Fruit fly (Drosophila melanogaster) whole organism, adult: ENCODE results near the gene Neurochondrin.

Experiments used
- CG11617 ChIP-seq: fragments of 200-800 bp; sonication (Bioruptor generic); optimal IDR thresholded peaks from 2 replicates; lab custom pipeline; 2017; ENCODE audit warnings: mild to moderate bottlenecking, missing biosample characterization, missing genetic modification reagents, missing genetic modification characterization
- CG12768 ChIP-seq: fragments of 200-800 bp; sonication (Bioruptor generic); optimal IDR thresholded peaks from 2 replicates; lab custom pipeline; 2017; ENCODE audit warnings: missing biosample characterization, missing genetic modification characterization, mild to moderate bottlenecking, moderate library complexity, missing genetic modification reagents
- CG14711 ChIP-seq: fragments of 200-800 bp; sonication (Bioruptor generic); optimal IDR thresholded peaks from 2 replicates; lab custom pipeline; 2018; ENCODE audit warnings: missing biosample characterization, mild to moderate bottlenecking, missing genetic modification characterization, moderate library complexity
- CG1620 ChIP-seq: fragments of 200-800 bp; sonication (Bioruptor generic); optimal IDR thresholded peaks from 2 replicates; lab custom pipeline; 2016; ENCODE audit warnings: missing biosample characterization, missing genetic modification characterization
- CG33017 ChIP-seq: fragments of 200-800 bp; sonication (Bioruptor generic); optimal IDR thresholded peaks from 2 replicates; lab custom pipeline; 2018; ENCODE audit warnings: missing biosample characterization, mild to moderate bottlenecking, missing genetic modification characterization, moderate library complexity
- CG5204 ChIP-seq: fragments of 200-800 bp; sonication (Bioruptor generic); optimal IDR thresholded peaks from 2 replicates; lab custom pipeline; 2016; ENCODE audit warnings: missing biosample characterization, missing genetic modification characterization
- CG7045 ChIP-seq: fragments of 200-800 bp; sonication (Bioruptor generic); optimal IDR thresholded peaks from 2 replicates; lab custom pipeline; 2017; ENCODE audit warnings: missing biosample characterization, mild to moderate bottlenecking, missing genetic modification characterization
- CG7101 ChIP-seq: fragments of 200-800 bp; sonication (Bioruptor generic); optimal IDR thresholded peaks from 2 replicates; lab custom pipeline; 2018; ENCODE audit warnings: missing biosample characterization, mild to moderate bottlenecking, missing genetic modification characterization, moderate library complexity
- Clk ChIP-seq: fragments of 200-800 bp; sonication (Bioruptor generic); optimal IDR thresholded peaks from 2 replicates; lab custom pipeline; 2017; ENCODE audit warnings: missing biosample characterization, missing genetic modification characterization
- Crg-1 ChIP-seq: fragments of 200-800 bp; sonication (Bioruptor generic); optimal IDR thresholded peaks from 2 replicates; lab custom pipeline; 2016; ENCODE audit warnings: missing biosample characterization, missing genetic modification characterization
- Hr96 ChIP-seq: fragments of 200-800 bp; sonication (Bioruptor generic); optimal IDR thresholded peaks from 2 replicates; lab custom pipeline; 2016; ENCODE audit warnings: missing biosample characterization, missing genetic modification characterization
- bab1 ChIP-seq: fragments of 200-800 bp; sonication (Bioruptor generic); optimal IDR thresholded peaks from 3 replicates; lab custom pipeline; 2019; ENCODE audit warnings: missing biosample characterization, mild to moderate bottlenecking, missing genetic modification characterization, moderate library complexity
- cic ChIP-seq: fragments of 200-800 bp; sonication (Bioruptor generic); optimal IDR thresholded peaks from 2 replicates; lab custom pipeline; 2017; ENCODE audit warnings: missing biosample characterization, mild to moderate bottlenecking, missing genetic modification characterization, moderate library complexity
- cnc ChIP-seq, 2 experiments: fragments of >200 bp; optimal IDR thresholded peaks; 2 replicates each; lab custom pipeline; 2017
- kay ChIP-seq: fragments of 200-800 bp; sonication (Bioruptor generic); peaks from one replicate; lab custom pipeline; 2016; ENCODE audit warnings: missing biosample characterization, missing genetic modification characterization, borderline replicate concordance
- ovo ChIP-seq: fragments of 200-800 bp; sonication (Bioruptor generic); optimal IDR thresholded peaks from 2 replicates; lab custom pipeline; 2016; ENCODE audit warnings: missing biosample characterization, missing genetic modification characterization
- pad ChIP-seq: fragments of 200-800 bp; sonication (Bioruptor generic); optimal IDR thresholded peaks from 3 replicates; lab custom pipeline; 2017; ENCODE audit warnings: missing biosample characterization, missing genetic modification characterization, mild to moderate bottlenecking, moderate library complexity, missing genetic modification reagents
- toe ChIP-seq: fragments of 200-800 bp; sonication (Bioruptor generic); optimal IDR thresholded peaks from 2 replicates; lab custom pipeline; 2016; ENCODE audit warnings: missing biosample characterization, missing genetic modification characterization

Neurochondrin gene

DNA sequence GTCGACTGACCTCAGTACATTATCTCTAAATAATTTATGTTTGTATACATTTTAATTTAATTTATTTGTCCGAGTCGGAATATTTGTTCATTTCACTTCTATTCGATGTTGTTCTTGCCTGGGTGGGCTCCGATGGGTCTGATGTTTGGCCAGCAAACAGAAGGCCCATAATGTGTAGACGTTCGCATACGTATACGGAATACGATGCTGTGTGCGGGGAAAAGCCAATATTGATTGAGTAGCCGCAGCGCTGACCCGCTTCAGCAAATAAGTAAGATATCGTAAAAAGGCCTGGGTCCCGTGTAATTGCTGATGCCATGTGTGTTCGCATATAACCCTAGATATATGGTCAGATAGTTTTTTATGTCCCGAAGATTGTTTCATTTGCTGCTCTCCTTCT, 36.2 kb downstream of the Neurochondrin start:
- TF ChIP-seq CG7101 (tag; lab: Kevin White, UChicago) (no peak), Hr96 (GFP tag; lab: Kevin White, UChicago) (no peak), CG33017 (tag; lab: Kevin White, UChicago) (no peak), toe (GFP tag; lab: Kevin White, UChicago) (no peak), Crg-1 (GFP tag; lab: Kevin White, UChicago) (no peak), cic (GFP tag; lab: Kevin White, UChicago) (no peak), CG7045 (GFP tag; lab: Kevin White, UChicago) (no peak), cnc (optimal IDR thresholded peaks at IDR 0.05; lab: Kevin White, UChicago) (no peak), bab1 (no peak), pad (no peak), ovo (GFP tag; lab: Kevin White, UChicago) (no peak), kay (GFP tag; lab: Kevin White, UChicago) (no peak), CG11617 (GFP tag; lab: Kevin White, UChicago) (no peak), CG5204 (GFP tag; lab: Kevin White, UChicago) (no peak), CG14711 (tag; lab: Kevin White, UChicago) (no peak), CG12768 (GFP tag; lab: Kevin White, UChicago) (no peak), CG1620 (no peak), Clk (GFP tag; lab: Kevin White, UChicago) (no peak)
